Fruit fly (Drosophila melanogaster) whole organism, adult: Measurements from ENCODE around the gene CG13360.

Experiments
- CG11617 ChIP-seq: fragments of 200-800 bp; sonication (Bioruptor generic); optimal IDR thresholded peaks from 2 replicates; lab custom pipeline; 2017; ENCODE audit warnings: mild to moderate bottlenecking, missing biosample characterization, missing genetic modification reagents, missing genetic modification characterization
- CG12768 ChIP-seq: fragments of 200-800 bp; sonication (Bioruptor generic); optimal IDR thresholded peaks from 2 replicates; lab custom pipeline; 2017; ENCODE audit warnings: missing biosample characterization, missing genetic modification characterization, mild to moderate bottlenecking, moderate library complexity, missing genetic modification reagents
- CG14711 ChIP-seq: fragments of 200-800 bp; sonication (Bioruptor generic); optimal IDR thresholded peaks from 2 replicates; lab custom pipeline; 2018; ENCODE audit warnings: missing biosample characterization, mild to moderate bottlenecking, missing genetic modification characterization, moderate library complexity
- CG1620 ChIP-seq: fragments of 200-800 bp; sonication (Bioruptor generic); optimal IDR thresholded peaks from 2 replicates; lab custom pipeline; 2016; ENCODE audit warnings: missing biosample characterization, missing genetic modification characterization
- CG33017 ChIP-seq: fragments of 200-800 bp; sonication (Bioruptor generic); optimal IDR thresholded peaks from 2 replicates; lab custom pipeline; 2018; ENCODE audit warnings: missing biosample characterization, mild to moderate bottlenecking, missing genetic modification characterization, moderate library complexity
- CG5204 ChIP-seq: fragments of 200-800 bp; sonication (Bioruptor generic); optimal IDR thresholded peaks from 2 replicates; lab custom pipeline; 2016; ENCODE audit warnings: missing biosample characterization, missing genetic modification characterization
- CG7045 ChIP-seq: fragments of 200-800 bp; sonication (Bioruptor generic); optimal IDR thresholded peaks from 2 replicates; lab custom pipeline; 2017; ENCODE audit warnings: missing biosample characterization, mild to moderate bottlenecking, missing genetic modification characterization
- CG7101 ChIP-seq: fragments of 200-800 bp; sonication (Bioruptor generic); optimal IDR thresholded peaks from 2 replicates; lab custom pipeline; 2018; ENCODE audit warnings: missing biosample characterization, mild to moderate bottlenecking, missing genetic modification characterization, moderate library complexity
- Clk ChIP-seq: fragments of 200-800 bp; sonication (Bioruptor generic); optimal IDR thresholded peaks from 2 replicates; lab custom pipeline; 2017; ENCODE audit warnings: missing biosample characterization, missing genetic modification characterization
- Crg-1 ChIP-seq: fragments of 200-800 bp; sonication (Bioruptor generic); optimal IDR thresholded peaks from 2 replicates; lab custom pipeline; 2016; ENCODE audit warnings: missing biosample characterization, missing genetic modification characterization
- Hr96 ChIP-seq: fragments of 200-800 bp; sonication (Bioruptor generic); optimal IDR thresholded peaks from 2 replicates; lab custom pipeline; 2016; ENCODE audit warnings: missing biosample characterization, missing genetic modification characterization
- Mnt ChIP-seq: fragments of 200-800 bp; sonication (Bioruptor generic); optimal IDR thresholded peaks from 2 replicates; lab custom pipeline; 2016; ENCODE audit warnings: missing biosample characterization, mild to moderate bottlenecking, missing genetic modification characterization
- bab1 ChIP-seq: fragments of 200-800 bp; sonication (Bioruptor generic); optimal IDR thresholded peaks from 3 replicates; lab custom pipeline; 2019; ENCODE audit warnings: missing biosample characterization, mild to moderate bottlenecking, missing genetic modification characterization, moderate library complexity
- cic ChIP-seq: fragments of 200-800 bp; sonication (Bioruptor generic); optimal IDR thresholded peaks from 2 replicates; lab custom pipeline; 2017; ENCODE audit warnings: missing biosample characterization, mild to moderate bottlenecking, missing genetic modification characterization, moderate library complexity
- cnc ChIP-seq, 2 experiments: fragments of >200 bp; optimal IDR thresholded peaks; 2 replicates each; lab custom pipeline; 2017
- kay ChIP-seq: fragments of 200-800 bp; sonication (Bioruptor generic); peaks from one replicate; lab custom pipeline; 2016; ENCODE audit warnings: missing biosample characterization, missing genetic modification characterization, borderline replicate concordance
- ovo ChIP-seq: fragments of 200-800 bp; sonication (Bioruptor generic); optimal IDR thresholded peaks from 2 replicates; lab custom pipeline; 2016; ENCODE audit warnings: missing biosample characterization, missing genetic modification characterization
- pad ChIP-seq: fragments of 200-800 bp; sonication (Bioruptor generic); optimal IDR thresholded peaks from 3 replicates; lab custom pipeline; 2017; ENCODE audit warnings: missing biosample characterization, missing genetic modification characterization, mild to moderate bottlenecking, moderate library complexity, missing genetic modification reagents
- tj ChIP-seq: fragments of 200-800 bp; sonication (Bioruptor generic); optimal IDR thresholded peaks from 3 replicates; lab custom pipeline; 2017; ENCODE audit warnings: missing biosample characterization, mild to moderate bottlenecking, missing genetic modification characterization, moderate library complexity
- toe ChIP-seq: fragments of 200-800 bp; sonication (Bioruptor generic); optimal IDR thresholded peaks from 2 replicates; lab custom pipeline; 2016; ENCODE audit warnings: missing biosample characterization, missing genetic modification characterization

CG13360 gene

DNA sequence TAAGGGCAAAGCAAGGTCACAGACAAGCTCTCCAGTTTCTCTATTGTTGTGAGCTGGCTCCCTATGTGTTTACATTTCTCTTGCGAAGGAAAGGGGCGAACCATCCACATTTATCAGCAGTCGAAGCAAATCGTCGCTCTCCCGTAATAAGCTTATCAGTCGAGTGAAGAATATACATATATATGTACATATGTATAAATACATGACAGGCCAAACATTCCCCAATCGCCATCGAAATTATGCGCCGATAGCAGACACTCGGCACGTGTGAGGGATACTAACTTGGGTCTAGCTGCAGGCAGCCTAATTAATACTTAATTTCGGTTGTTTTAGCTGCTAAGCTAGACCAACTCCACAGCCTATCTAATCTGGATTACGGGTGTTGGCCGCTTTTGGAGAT lies 33.0 kb downstream of the CG13360 start:
- no peak for TF ChIP-seq Hr96 (GFP tag; lab: Kevin White, UChicago)
- no peak for TF ChIP-seq CG7045 (GFP tag; lab: Kevin White, UChicago)
- no peak for TF ChIP-seq CG7101 (tag; lab: Kevin White, UChicago)
- no peak for TF ChIP-seq tj (GFP tag; lab: Kevin White, UChicago)
- no peak for TF ChIP-seq CG11617 (GFP tag; lab: Kevin White, UChicago)
- no peak for TF ChIP-seq CG5204 (GFP tag; lab: Kevin White, UChicago)
- no peak for TF ChIP-seq kay (GFP tag; lab: Kevin White, UChicago)
- no peak for TF ChIP-seq CG12768
- no peak for TF ChIP-seq ovo (GFP tag; lab: Kevin White, UChicago)
- no peak for TF ChIP-seq Clk (GFP tag; lab: Kevin White, UChicago)
- no peak for TF ChIP-seq cnc (optimal IDR thresholded peaks at IDR 0.05; lab: Kevin White, UChicago)

DNA sequence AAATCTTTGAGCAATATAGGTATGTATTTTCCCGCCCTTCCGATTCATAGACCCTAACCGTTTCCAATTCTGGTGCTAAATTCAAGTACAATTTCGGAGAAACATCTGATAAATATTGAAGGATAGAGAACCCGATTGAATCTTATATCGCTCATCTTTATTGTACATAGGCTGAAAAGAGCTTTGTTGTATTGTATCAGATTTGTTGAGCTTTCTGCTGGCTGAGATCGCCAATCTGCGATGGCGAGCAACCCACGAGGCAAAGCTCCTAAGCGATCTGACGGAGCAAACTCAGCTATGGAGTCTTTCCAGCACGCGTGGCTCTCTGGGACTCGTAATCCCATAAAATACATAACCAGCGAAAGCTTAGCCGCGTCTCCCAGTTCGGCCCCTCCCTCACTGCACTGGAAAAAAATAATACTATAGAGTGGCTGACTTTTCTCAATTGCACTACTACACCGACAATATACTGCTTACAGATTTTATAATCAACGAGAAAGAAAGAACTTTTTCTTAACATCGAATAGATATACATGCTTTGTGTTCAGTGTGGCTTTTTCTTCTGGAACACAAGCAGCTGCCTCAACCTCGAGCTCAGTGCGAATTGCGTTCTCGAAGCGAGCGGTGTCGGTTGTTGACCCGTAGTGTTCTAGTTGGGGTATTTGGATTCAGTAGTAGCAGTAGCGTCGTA lies 34.1 kb downstream of the CG13360 start:
- TF ChIP-seq toe (GFP tag; lab: Kevin White, UChicago) (peak; percentile 53), Crg-1 (GFP tag; lab: Kevin White, UChicago) (peak; percentile 46), CG1620 (GFP tag; lab: Kevin White, UChicago) (peak; percentile 46), CG12768 (peak; percentile 74), Hr96 (GFP tag; lab: Kevin White, UChicago) (peak; percentile 82), cnc (optimal IDR thresholded peaks at IDR 0.05; lab: Kevin White, UChicago) (no peak), bab1 (GFP tag; lab: Kevin White, UChicago) (peak; percentile 47), CG7045 (GFP tag; lab: Kevin White, UChicago) (peak; percentile 72), CG11617 (GFP tag; lab: Kevin White, UChicago) (peak; percentile 68), Mnt (GFP tag; lab: Kevin White, UChicago) (peak; percentile 82), CG33017 (peak; percentile 85), cic (GFP tag; lab: Kevin White, UChicago) (peak; percentile 66), Clk (GFP tag; lab: Kevin White, UChicago) (peak; percentile 34), CG7101 (tag; lab: Kevin White, UChicago) (peak; percentile 88), kay (GFP tag; lab: Kevin White, UChicago) (no peak), CG5204 (GFP tag; lab: Kevin White, UChicago) (peak; percentile 76), tj (GFP tag; lab: Kevin White, UChicago) (peak; percentile 51), ovo (GFP tag; lab: Kevin White, UChicago) (peak; percentile 51), CG14711 (tag; lab: Kevin White, UChicago) (peak; percentile 83), pad (GFP tag; lab: Kevin White, UChicago) (peak; percentile 79)

DNA sequence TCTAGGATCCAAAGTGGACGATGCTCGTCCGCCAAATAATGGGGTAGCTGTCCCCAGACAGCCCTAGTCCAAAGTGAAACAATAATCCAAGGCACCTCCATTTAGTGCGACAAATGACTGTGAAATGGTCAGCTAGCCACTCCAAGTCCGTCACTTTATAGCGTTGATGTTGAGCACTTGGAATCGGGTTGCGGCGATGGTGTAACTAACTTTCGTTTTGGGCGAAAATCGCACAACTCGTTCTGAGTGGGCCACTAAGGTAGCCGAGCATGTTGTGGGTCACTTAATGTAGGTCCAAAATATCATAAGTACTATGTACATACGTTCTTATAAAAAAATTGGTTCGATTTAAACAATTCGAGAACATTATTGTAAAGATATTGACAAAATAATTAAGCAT lies 36.3 kb downstream of the CG13360 start, which contains the start of gene CG13361:
Gene CG13361, minus strand, starts transcription at position 101 of the 400 bp plus-strand sequence.
- TF ChIP-seq CG7101 (tag; lab: Kevin White, UChicago) (no peak), CG7045 (GFP tag; lab: Kevin White, UChicago) (no peak), cic (GFP tag; lab: Kevin White, UChicago) (no peak), cnc (optimal IDR thresholded peaks at IDR 0.05; lab: Kevin White, UChicago) (no peak), CG14711 (tag; lab: Kevin White, UChicago) (no peak)

DNA sequence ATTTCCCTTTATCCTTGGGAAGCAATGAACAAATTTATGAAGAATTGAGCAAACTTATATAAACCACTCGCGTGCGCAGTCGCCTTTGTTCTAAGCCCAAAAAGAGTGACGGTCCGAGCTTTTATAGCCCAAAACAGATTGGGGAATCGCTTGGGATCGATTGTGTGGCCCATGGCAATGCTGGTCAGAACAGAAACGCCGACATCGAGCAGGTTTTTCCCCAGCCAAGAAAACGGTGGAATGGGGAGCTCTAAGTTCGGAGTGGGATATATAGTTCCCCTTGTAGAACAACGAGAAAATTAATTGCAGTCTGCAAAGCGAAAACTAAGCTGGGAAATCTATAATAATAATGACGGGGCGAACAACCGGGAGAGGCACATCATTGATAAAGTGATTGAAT lies 38.7 kb downstream of the CG13360 start, which contains the start of gene CG13362:
Gene CG13362, minus strand, starts transcription at position 101 of the 400 bp plus-strand sequence.
- TF ChIP-seq toe (GFP tag; lab: Kevin White, UChicago) (no peak), Hr96 (GFP tag; lab: Kevin White, UChicago) (no peak), Crg-1 (GFP tag; lab: Kevin White, UChicago) (no peak), CG14711 (tag; lab: Kevin White, UChicago) (no peak), CG12768 (no peak), CG11617 (GFP tag; lab: Kevin White, UChicago) (no peak), kay (GFP tag; lab: Kevin White, UChicago) (no peak), tj (GFP tag; lab: Kevin White, UChicago) (no peak), cnc (optimal IDR thresholded peaks at IDR 0.05; lab: Kevin White, UChicago) (no peak), ovo (GFP tag; lab: Kevin White, UChicago) (no peak), Clk (GFP tag; lab: Kevin White, UChicago) (no peak), bab1 (GFP tag; lab: Kevin White, UChicago) (no peak), CG7101 (tag; lab: Kevin White, UChicago) (no peak), CG5204 (GFP tag; lab: Kevin White, UChicago) (no peak), Mnt (GFP tag; lab: Kevin White, UChicago) (no peak)

DNA sequence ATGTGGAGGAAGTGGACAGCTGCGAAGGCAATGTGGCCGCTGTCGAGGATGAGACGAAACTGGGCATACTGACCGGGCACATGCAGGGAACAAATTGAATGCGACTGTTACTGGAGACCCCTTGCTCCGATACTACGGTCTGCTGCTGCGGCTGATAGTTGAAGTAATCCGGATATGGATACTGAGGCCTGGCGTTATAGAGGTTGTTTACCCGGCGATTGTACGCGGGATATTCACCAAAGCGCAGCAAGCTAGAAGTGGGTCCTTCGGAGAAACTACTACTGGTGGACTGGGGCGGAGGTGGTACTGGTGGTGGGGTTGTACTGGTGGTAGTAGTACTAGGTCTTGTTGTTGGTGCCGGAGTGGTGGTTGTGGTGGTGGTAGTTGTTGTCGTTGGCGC lies 39.8 kb downstream of the CG13360 start, which contains the start of gene CG5254:
Gene CG5254, plus strand, starts transcription at position 301 of the 400 bp plus-strand sequence.
- TF ChIP-seq CG14711 (tag; lab: Kevin White, UChicago) (no peak), kay (GFP tag; lab: Kevin White, UChicago) (no peak), tj (GFP tag; lab: Kevin White, UChicago) (no peak)

DNA sequence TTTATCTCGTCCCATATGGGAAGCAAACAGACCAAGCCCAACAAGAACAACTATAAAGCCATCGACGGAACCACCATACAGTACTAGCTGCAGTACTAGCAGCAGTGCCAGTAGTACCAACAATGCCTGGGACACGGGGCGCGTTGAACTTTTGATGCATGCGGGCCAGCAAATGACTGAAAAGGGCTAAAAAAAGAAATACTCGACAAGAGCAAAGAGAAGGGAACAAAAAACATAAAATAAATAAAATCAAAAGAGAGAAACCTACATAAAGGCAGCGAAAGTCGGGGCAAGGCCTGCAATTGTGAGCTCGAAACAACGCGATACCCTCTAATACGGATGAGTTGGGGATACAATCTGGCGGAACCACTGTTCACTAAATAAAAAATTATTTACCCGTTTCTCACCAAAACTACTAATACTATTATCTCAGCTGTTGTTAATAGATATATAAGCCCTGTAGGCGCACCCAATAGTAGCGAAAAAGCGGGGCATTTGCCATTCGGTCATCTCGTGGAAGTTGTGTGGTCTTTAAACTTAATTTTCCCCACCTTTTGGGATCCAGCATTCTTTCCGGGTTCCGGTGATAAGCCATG lies 50.2 kb downstream of the CG13360 start:
- TF ChIP-seq CG12768 (no peak), CG1620 (GFP tag; lab: Kevin White, UChicago) (no peak), CG7101 (tag; lab: Kevin White, UChicago) (no peak), cic (GFP tag; lab: Kevin White, UChicago) (no peak), CG5204 (GFP tag; lab: Kevin White, UChicago) (no peak), Crg-1 (GFP tag; lab: Kevin White, UChicago) (no peak), CG7045 (GFP tag; lab: Kevin White, UChicago) (no peak), Mnt (GFP tag; lab: Kevin White, UChicago) (no peak), CG33017 (no peak), toe (GFP tag; lab: Kevin White, UChicago) (no peak), CG14711 (tag; lab: Kevin White, UChicago) (no peak), bab1 (GFP tag; lab: Kevin White, UChicago) (no peak), Hr96 (GFP tag; lab: Kevin White, UChicago) (no peak), pad (GFP tag; lab: Kevin White, UChicago) (no peak), kay (GFP tag; lab: Kevin White, UChicago) (no peak), Clk (GFP tag; lab: Kevin White, UChicago) (no peak), ovo (GFP tag; lab: Kevin White, UChicago) (no peak), tj (GFP tag; lab: Kevin White, UChicago) (no peak), cnc (optimal IDR thresholded peaks at IDR 0.05; lab: Kevin White, UChicago) (no peak), CG11617 (GFP tag; lab: Kevin White, UChicago) (no peak)
